Fruit fly (Drosophila melanogaster): ENCODE results near the gene YL-1.

DNA sequence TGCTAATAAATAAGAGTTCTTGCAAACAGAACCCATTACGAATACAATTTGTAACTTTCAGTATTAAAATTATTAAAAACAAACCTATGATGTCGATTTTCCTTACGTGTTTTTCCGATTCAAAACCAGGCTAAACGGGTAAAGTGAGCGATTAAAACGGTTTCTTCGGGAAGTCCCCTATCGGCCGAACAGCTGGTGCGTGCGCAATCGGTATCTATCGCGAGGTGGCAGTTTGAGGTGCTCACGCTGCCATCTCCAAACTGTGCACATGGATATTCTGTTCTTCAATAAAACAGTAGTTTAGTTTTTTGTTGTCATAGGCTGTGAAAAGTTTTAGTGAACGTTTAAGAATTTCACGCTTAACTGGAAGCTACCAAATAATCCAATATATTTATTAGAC lies 18.9 kb downstream of the YL-1 start, which contains the start of gene TTLL4A:
- TF ChIP-seq h (optimal IDR thresholded peaks at IDR 0.05): no peak
- TF ChIP-seq Sin3A (optimal IDR thresholded peaks at IDR 0.05): no peak
